Worm (Caenorhabditis elegans) whole organism, L1 larva: Measurements from ENCODE around the gene F41E6.12.

ENCODE experiments used
- C04F5.9 ChIP-seq: sonication (generic microtip); optimal IDR thresholded peaks from 2 replicates; lab custom pipeline; 2016; ENCODE audit warnings: missing genetic modification characterization, missing compliant biosample characterization
- C16A3.4 ChIP-seq: fragments of 150-350 bp; optimal IDR thresholded peaks from 2 replicates; lab custom pipeline; 2014; ENCODE audit warnings: missing biosample characterization, missing genetic modification characterization
- C34B4.2 ChIP-seq: sonication (generic microtip); optimal IDR thresholded peaks from 2 replicates; lab custom pipeline; 2017; ENCODE audit warnings: mild to moderate bottlenecking, missing genetic modification characterization, missing compliant biosample characterization
- F16B12.6 ChIP-seq: fragments of 150-350 bp; optimal IDR thresholded peaks from 2 replicates; lab custom pipeline; 2014; ENCODE audit warnings: missing biosample characterization, missing genetic modification characterization
- Y116A8C.19 ChIP-seq: sonication (generic microtip); optimal IDR thresholded peaks from 2 replicates; lab custom pipeline; 2016; ENCODE audit warnings: missing compliant biosample characterization, missing genetic modification characterization, borderline replicate concordance
- aha-1 ChIP-seq: fragments of 150-350 bp; optimal IDR thresholded peaks from 2 replicates; lab custom pipeline; 2014; ENCODE audit warnings: missing biosample characterization, missing genetic modification characterization
- alr-1 ChIP-seq: fragments of 200-800 bp; sonication (Bioruptor generic); optimal IDR thresholded peaks from 2 replicates; lab custom pipeline; 2018; ENCODE audit warnings: borderline replicate concordance, mild to moderate bottlenecking, missing genetic modification characterization, missing compliant biosample characterization
- blmp-1 ChIP-seq: fragments of 150-350 bp; optimal IDR thresholded peaks from 2 replicates; lab custom pipeline; 2014; ENCODE audit warnings: missing biosample characterization, missing genetic modification characterization
- ceh-63 ChIP-seq: fragments of 200-800 bp; sonication (Bioruptor generic); optimal IDR thresholded peaks from 2 replicates; lab custom pipeline; 2018; ENCODE audit warnings: mild to moderate bottlenecking, missing genetic modification characterization, missing compliant biosample characterization
- ceh-8 ChIP-seq: fragments of 200-800 bp; sonication (Bioruptor generic); optimal IDR thresholded peaks from 2 replicates; lab custom pipeline; 2018; ENCODE audit warnings: mild to moderate bottlenecking, missing genetic modification characterization, moderate library complexity, missing compliant biosample characterization
- ceh-88 ChIP-seq: fragments of 200-800 bp; sonication (Bioruptor generic); IDR thresholded peaks from 2 replicates; pipeline ENCODE4 v1.3.6; 2022; ENCODE audit warnings: missing genetic modification characterization, missing compliant biosample characterization
- ceh-90 ChIP-seq: sonication (generic microtip); optimal IDR thresholded peaks from 2 replicates; lab custom pipeline; 2016; ENCODE audit warnings: missing genetic modification characterization, missing compliant biosample characterization
- dpl-1 ChIP-seq, 3 experiments: fragments of 150-350 bp in 2 of 3; sonication (generic microtip) in 1 of 3; optimal IDR thresholded peaks; 2 replicates each; lab custom pipeline; 2014 to 2017; ENCODE audit warnings: missing biosample characterization in 3 of 3, missing genetic modification characterization in 3 of 3, missing genetic modification reagents in 3 of 3
- efl-3 ChIP-seq: fragments of 200-800 bp; sonication (Bioruptor generic); optimal IDR thresholded peaks from 2 replicates; lab custom pipeline; 2018; ENCODE audit warnings: mild to moderate bottlenecking, missing genetic modification characterization, missing compliant biosample characterization
- egl-27 ChIP-seq, 2 experiments: fragments of 150-350 bp in 1 of 2; sonication (generic microtip); optimal IDR thresholded peaks; 3 replicates each; lab custom pipeline; 2017 to 2018; ENCODE audit warnings: missing biosample characterization in 2 of 2, missing genetic modification characterization in 2 of 2, missing genetic modification reagents in 2 of 2
- elt-3 ChIP-seq, 6 experiments: fragments of 150-350 bp in 1 of 6; sonication (generic microtip); optimal IDR thresholded peaks; 2 replicates each; lab custom pipeline; 2017 to 2018; ENCODE audit warnings: missing biosample characterization in 6 of 6, missing genetic modification characterization in 6 of 6, inconsistent platforms in 1 of 6
- ets-5 ChIP-seq: fragments of 200-800 bp; sonication (Bioruptor generic); IDR thresholded peaks from 2 replicates; pipeline ENCODE4 v1.3.6; 2022; ENCODE audit warnings: missing genetic modification characterization, missing compliant biosample characterization
- fkh-10 ChIP-seq: sonication (generic microtip); optimal IDR thresholded peaks from 2 replicates; lab custom pipeline; 2017; ENCODE audit warnings: missing biosample characterization, missing genetic modification reagents, missing genetic modification characterization
- fkh-4 ChIP-seq: sonication (generic microtip); optimal IDR thresholded peaks from 2 replicates; lab custom pipeline; 2016; ENCODE audit warnings: missing compliant biosample characterization, missing genetic modification characterization, borderline replicate concordance
- fos-1 ChIP-seq: fragments of 150-350 bp; optimal IDR thresholded peaks from 2 replicates; lab custom pipeline; 2014; ENCODE audit warnings: missing biosample characterization, missing genetic modification characterization
- grh-1 ChIP-seq: fragments of 200-800 bp; sonication (Bioruptor generic); IDR thresholded peaks from 2 replicates; pipeline ENCODE4 v1.3.6; 2022; ENCODE audit warnings: missing genetic modification reagents, missing genetic modification characterization, missing compliant biosample characterization
- hlh-4 ChIP-seq: sonication (generic microtip); optimal IDR thresholded peaks from 2 replicates; lab custom pipeline; 2016; ENCODE audit warnings: mild to moderate bottlenecking, missing genetic modification characterization, missing compliant biosample characterization
- hpl-2 ChIP-seq: fragments of 150-350 bp; optimal IDR thresholded peaks from 2 replicates; lab custom pipeline; 2014; ENCODE audit warnings: missing biosample characterization, missing genetic modification reagents, missing genetic modification characterization
- lin-13 ChIP-seq: fragments of 150-350 bp; optimal IDR thresholded peaks from 2 replicates; lab custom pipeline; 2014; ENCODE audit warnings: missing biosample characterization, missing genetic modification reagents, missing genetic modification characterization
- lin-14 ChIP-seq: fragments of 200-800 bp; sonication (Bioruptor generic); optimal IDR thresholded peaks from 2 replicates; lab custom pipeline; 2018; ENCODE audit warnings: mild to moderate bottlenecking, missing genetic modification characterization, moderate library complexity, missing compliant biosample characterization
- lin-39 ChIP-seq: fragments of 150-350 bp; optimal IDR thresholded peaks from 2 replicates; lab custom pipeline; 2014; ENCODE audit warnings: missing biosample characterization, missing genetic modification reagents, missing genetic modification characterization
- lir-3 ChIP-seq: sonication (generic microtip); optimal IDR thresholded peaks from 2 replicates; lab custom pipeline; 2016; ENCODE audit warnings: mild to moderate bottlenecking, missing genetic modification characterization, moderate library complexity, missing compliant biosample characterization; ENCODE audit not compliant: poor library complexity
- mdl-1 ChIP-seq, 2 experiments: fragments of 150-350 bp; optimal IDR thresholded peaks; 2 replicates each; lab custom pipeline; 2014 to 2017; ENCODE audit warnings: missing biosample characterization in 2 of 2, missing genetic modification characterization in 2 of 2, inconsistent platforms in 1 of 2
- mep-1 ChIP-seq: fragments of 150-350 bp; optimal IDR thresholded peaks from 2 replicates; lab custom pipeline; 2014; ENCODE audit warnings: missing biosample characterization, missing genetic modification characterization
- nhr-11 ChIP-seq: fragments of 150-350 bp; optimal IDR thresholded peaks from 2 replicates; lab custom pipeline; 2014; ENCODE audit warnings: missing biosample characterization, missing genetic modification characterization
- nhr-19 ChIP-seq: fragments of 200-800 bp; sonication (Bioruptor generic); conservative IDR thresholded peaks from 2 replicates; pipeline ENCODE4 v1.3.6; 2022; ENCODE audit warnings: missing genetic modification characterization, missing compliant biosample characterization
- nhr-237 ChIP-seq: fragments of 150-350 bp; optimal IDR thresholded peaks from 2 replicates; lab custom pipeline; 2014; ENCODE audit warnings: missing biosample characterization, missing genetic modification characterization
- nhr-28 ChIP-seq: fragments of 150-350 bp; optimal IDR thresholded peaks from 2 replicates; lab custom pipeline; 2014; ENCODE audit warnings: missing biosample characterization, missing genetic modification characterization
- nhr-76 ChIP-seq: sonication (generic microtip); optimal IDR thresholded peaks from 2 replicates; lab custom pipeline; 2017; ENCODE audit warnings: missing biosample characterization, missing genetic modification characterization
- nhr-77 ChIP-seq: fragments of 150-350 bp; optimal IDR thresholded peaks from 2 replicates; lab custom pipeline; 2014; ENCODE audit warnings: missing biosample characterization, missing genetic modification characterization
- nhr-90 ChIP-seq: sonication (generic microtip); optimal IDR thresholded peaks from 2 replicates; lab custom pipeline; 2016; ENCODE audit warnings: mild to moderate bottlenecking, missing genetic modification characterization, missing compliant biosample characterization; ENCODE audit not compliant: poor library complexity
- pag-3 ChIP-seq: sonication (generic microtip); optimal IDR thresholded peaks from 2 replicates; lab custom pipeline; 2017; ENCODE audit warnings: missing genetic modification characterization, mild to moderate bottlenecking, missing compliant biosample characterization, antibody characterized with exemption, borderline replicate concordance; ENCODE audit not compliant: insufficient read depth
- rnt-1 ChIP-seq: sonication (generic microtip); optimal IDR thresholded peaks from 2 replicates; lab custom pipeline; 2016; ENCODE audit warnings: mild to moderate bottlenecking, missing genetic modification characterization, moderate library complexity, missing compliant biosample characterization
- skn-1 ChIP-seq: fragments of 150-350 bp; optimal IDR thresholded peaks from 2 replicates; lab custom pipeline; 2014; ENCODE audit warnings: missing biosample characterization, missing genetic modification characterization
- snpc-4 ChIP-seq: fragments of 150-350 bp; optimal IDR thresholded peaks from 2 replicates; lab custom pipeline; 2014; ENCODE audit warnings: missing biosample characterization, missing genetic modification characterization
- sox-4 ChIP-seq: sonication (generic microtip); optimal IDR thresholded peaks from 2 replicates; lab custom pipeline; 2016; ENCODE audit warnings: missing genetic modification characterization, missing compliant biosample characterization
- sup-37 ChIP-seq: fragments of 200-800 bp; sonication (Bioruptor generic); optimal IDR thresholded peaks from 2 replicates; lab custom pipeline; 2018; ENCODE audit warnings: mild to moderate bottlenecking, missing genetic modification characterization, missing compliant biosample characterization
- tbx-2 ChIP-seq: sonication (generic microtip); optimal IDR thresholded peaks from 2 replicates; lab custom pipeline; 2016; ENCODE audit warnings: missing genetic modification characterization, missing compliant biosample characterization
- tlp-1 ChIP-seq: fragments of 150-350 bp; optimal IDR thresholded peaks from 2 replicates; lab custom pipeline; 2014; ENCODE audit warnings: missing biosample characterization, missing genetic modification characterization
- unc-130 ChIP-seq: fragments of 150-350 bp; optimal IDR thresholded peaks from 2 replicates; lab custom pipeline; 2017; ENCODE audit warnings: missing biosample characterization, missing genetic modification characterization, inconsistent platforms
- unc-30 ChIP-seq: sonication (generic microtip); optimal IDR thresholded peaks from 2 replicates; lab custom pipeline; 2017; ENCODE audit warnings: missing biosample characterization, missing genetic modification characterization
- unc-62 ChIP-seq: fragments of 150-350 bp; optimal IDR thresholded peaks from 2 replicates; lab custom pipeline; 2014; ENCODE audit warnings: missing biosample characterization, missing genetic modification reagents, missing genetic modification characterization
- unc-86 ChIP-seq: sonication (generic microtip); optimal IDR thresholded peaks from 2 replicates; lab custom pipeline; 2016; ENCODE audit warnings: missing genetic modification characterization, missing compliant biosample characterization
- unc-98 ChIP-seq: fragments of 200-800 bp; sonication (Bioruptor generic); IDR thresholded peaks from 2 replicates; pipeline ENCODE4 v1.3.6; 2022; ENCODE audit warnings: missing genetic modification characterization, missing compliant biosample characterization
- xbp-1 ChIP-seq: sonication (generic microtip); optimal IDR thresholded peaks from 2 replicates; lab custom pipeline; 2016; ENCODE audit warnings: missing genetic modification characterization, missing compliant biosample characterization
- zag-1 ChIP-seq: fragments of 150-350 bp; optimal IDR thresholded peaks from 2 replicates; lab custom pipeline; 2014; ENCODE audit warnings: missing biosample characterization, missing genetic modification characterization
- ztf-11 ChIP-seq, 2 experiments: sonication (generic microtip); optimal IDR thresholded peaks; 2 replicates each; lab custom pipeline; 2016 to 2017; ENCODE audit warnings: missing genetic modification characterization in 2 of 2, missing biosample characterization in 1 of 2, missing compliant biosample characterization in 1 of 2
- ztf-4 ChIP-seq: fragments of 150-350 bp; optimal IDR thresholded peaks from 2 replicates; lab custom pipeline; 2014; ENCODE audit warnings: missing biosample characterization, missing genetic modification characterization

The F41E6.12 gene

DNA sequence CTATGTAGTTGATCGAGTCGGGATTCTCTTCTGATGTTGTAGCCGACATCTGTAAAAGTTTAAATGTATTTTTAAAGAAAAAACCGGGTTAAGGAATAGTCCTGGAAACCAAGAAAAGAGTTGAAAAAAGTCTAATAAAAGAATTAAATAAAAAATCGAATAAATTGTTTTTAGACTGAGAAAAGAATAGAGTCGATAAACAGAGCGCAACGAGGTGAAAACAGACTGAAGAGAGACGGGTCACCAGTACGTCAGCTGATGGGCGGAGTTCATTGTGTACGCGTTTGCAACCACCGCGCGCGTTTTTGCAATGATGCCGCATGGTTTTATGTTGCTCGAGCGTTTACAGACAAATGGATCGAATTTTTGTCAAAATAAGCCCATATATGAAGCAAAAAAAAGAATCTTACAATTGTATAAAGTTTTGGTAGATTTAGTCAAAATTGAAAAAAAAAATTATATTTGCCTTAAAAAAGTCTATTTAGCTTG is 2.4 kb upstream of the F41E6.12 start, which contains the start of gene atg-18:
Gene atg-18, minus strand, starts transcription at position 51 of the 489 bp plus-strand sequence.
- TF ChIP-seq grh-1 (GFP tag; lab: Robert Waterston, UW) = peak; percentile 59
- TF ChIP-seq nhr-19 = peak; percentile 76
- no peak for TF ChIP-seq ets-5 (GFP tag; lab: Robert Waterston, UW)
- TF ChIP-seq tlp-1 (tag; lab: Kevin White, UChicago) = no peak
- no peak for TF ChIP-seq zag-1 (tag; lab: Kevin White, UChicago)
- no peak for TF ChIP-seq unc-98 (GFP tag; lab: Robert Waterston, UW)
- TF ChIP-seq ceh-88 (GFP tag; lab: Robert Waterston, UW) = no peak
- TF ChIP-seq lin-39 (tag; lab: Kevin White, UChicago) = peak; percentile 26
- peak; percentile 23 for TF ChIP-seq F16B12.6
- TF ChIP-seq tbx-2 (tag; lab: Kevin White, UChicago) = peak; percentile 77
- no peak for TF ChIP-seq nhr-237 (tag; lab: Kevin White, UChicago)
- TF ChIP-seq dpl-1 (GFP tag; optimal IDR thresholded peaks at IDR 0.05; lab: Kevin White, UChicago) = peak; percentile 45 to 63 (median 56)
- peak; percentile 63 for TF ChIP-seq hpl-2 (GFP tag; lab: Kevin White, UChicago)
- peak; percentile 87 for TF ChIP-seq lin-14 (GFP tag; lab: Kevin White, UChicago)
- TF ChIP-seq blmp-1 (tag; lab: Kevin White, UChicago) = peak; percentile 76
- TF ChIP-seq hlh-4 (tag; lab: Kevin White, UChicago) = no peak
- peak; percentile 70 for TF ChIP-seq xbp-1 (tag; lab: Kevin White, UChicago)
- TF ChIP-seq Y116A8C.19 = no peak
- TF ChIP-seq lin-13 = peak; percentile 81
- TF ChIP-seq sup-37 (GFP tag; lab: Kevin White, UChicago) = no peak
- TF ChIP-seq ceh-90 (tag; lab: Kevin White, UChicago) = no peak
- peak; percentile 11 for TF ChIP-seq C04F5.9 (tag; lab: Kevin White, UChicago)
- peak; percentile 74 for TF ChIP-seq nhr-90 (tag; lab: Kevin White, UChicago)
- TF ChIP-seq nhr-77 (tag; lab: Kevin White, UChicago) = no peak
- peak in 1 of 2 experiments; percentile 29 for TF ChIP-seq ztf-11 (tag; optimal IDR thresholded peaks at IDR 0.05; lab: Kevin White, UChicago)
- peak in 1 of 6 experiments; percentile 54 for TF ChIP-seq elt-3 (tag; optimal IDR thresholded peaks at IDR 0.05; lab: Kevin White, UChicago)
- peak; percentile 85 for TF ChIP-seq rnt-1 (tag; lab: Kevin White, UChicago)
- TF ChIP-seq ceh-63 = no peak
- TF ChIP-seq C16A3.4 (tag; lab: Kevin White, UChicago) = peak; percentile 68
- no peak for TF ChIP-seq lir-3 (tag; lab: Kevin White, UChicago)
- TF ChIP-seq nhr-76 (tag; lab: Kevin White, UChicago) = no peak
- no peak for TF ChIP-seq fkh-4
- TF ChIP-seq alr-1 = no peak
- TF ChIP-seq unc-62 = no peak
- no peak for TF ChIP-seq nhr-11
- TF ChIP-seq pag-3 (tag; lab: Kevin White, UChicago) = no peak
- TF ChIP-seq ztf-4 (tag; lab: Kevin White, UChicago) = peak; percentile 47
- TF ChIP-seq ceh-8 (GFP tag; lab: Kevin White, UChicago) = no peak
- peak in 1 of 2 experiments; percentile 70 for TF ChIP-seq mdl-1 (tag; optimal IDR thresholded peaks at IDR 0.05; lab: Kevin White, UChicago)
- TF ChIP-seq mep-1 (tag; lab: Kevin White, UChicago) = peak; percentile 46
- TF ChIP-seq fkh-10 (GFP tag; lab: Kevin White, UChicago) = no peak
- peak; percentile 34 for TF ChIP-seq snpc-4
- TF ChIP-seq egl-27 (tag; optimal IDR thresholded peaks at IDR 0.05; lab: Kevin White, UChicago) = no peak
- peak; percentile 5 for TF ChIP-seq sox-4 (tag; lab: Kevin White, UChicago)
- TF ChIP-seq skn-1 (tag; lab: Kevin White, UChicago) = peak; percentile 83
- peak; percentile 58 for TF ChIP-seq unc-130 (tag; lab: Kevin White, UChicago)
- TF ChIP-seq efl-3 (GFP tag; lab: Kevin White, UChicago) = no peak
- no peak for TF ChIP-seq unc-30 (tag; lab: Kevin White, UChicago)
- peak; percentile 19 for TF ChIP-seq aha-1 (tag; lab: Kevin White, UChicago)
- TF ChIP-seq nhr-28 (tag; lab: Kevin White, UChicago) = no peak
- no peak for TF ChIP-seq C34B4.2 (tag; lab: Kevin White, UChicago)
- TF ChIP-seq unc-86 (tag; lab: Kevin White, UChicago) = peak; percentile 43
- no peak for TF ChIP-seq fos-1 (tag; lab: Kevin White, UChicago)
